Worm (Caenorhabditis elegans): ENCODE results near the gene Y75B8A.19.

Gene Y75B8A.19

DNA sequence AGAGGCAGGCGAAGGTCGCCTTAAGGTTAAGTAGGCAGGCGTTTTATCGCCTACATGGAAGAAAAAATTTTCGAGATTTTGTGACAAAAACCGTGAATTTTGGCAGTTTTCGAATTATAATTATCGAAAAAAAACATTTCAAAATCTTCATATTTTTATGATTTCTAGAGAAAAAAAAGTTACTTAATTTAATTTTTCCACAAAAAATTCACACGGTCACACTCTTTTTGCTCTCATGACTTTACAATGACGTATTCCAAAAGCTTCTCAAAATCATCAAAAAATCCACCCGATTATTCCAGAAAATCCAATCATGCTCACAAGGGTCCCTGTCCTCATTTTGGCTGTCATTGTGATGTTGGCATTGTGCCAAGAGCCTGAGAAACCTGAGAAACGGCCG, 40.3 kb upstream of the Y75B8A.19 start, which contains the start of gene lury-1:
TSS of gene lury-1 (plus strand) at position 301 of the 400 bp plus-strand sequence.
- no peak for TF ChIP-seq nhr-11 (tag; optimal IDR thresholded peaks at IDR 0.05)
- TF ChIP-seq snpc-4 (tag; optimal IDR thresholded peaks at IDR 0.05), result no peak
- no peak for TF ChIP-seq ZK546.5 (tag; optimal IDR thresholded peaks at IDR 0.05)
- no peak for TF ChIP-seq nhr-12 (tag; optimal IDR thresholded peaks at IDR 0.05)
- no peak for TF ChIP-seq ama-1 (optimal IDR thresholded peaks at IDR 0.05)
- no peak for TF ChIP-seq lin-13 (GFP tag; optimal IDR thresholded peaks at IDR 0.05)
- TF ChIP-seq nhr-6 (tag; optimal IDR thresholded peaks at IDR 0.05), result no peak
- no peak for TF ChIP-seq sem-4 (tag; optimal IDR thresholded peaks at IDR 0.05)
- TF ChIP-seq nhr-237 (tag; optimal IDR thresholded peaks at IDR 0.05), result no peak
- no peak for TF ChIP-seq sma-9 (GFP tag; optimal IDR thresholded peaks at IDR 0.05)
- no peak for TF ChIP-seq sma-9 (tag; optimal IDR thresholded peaks at IDR 0.05)
- TF ChIP-seq sma-3 (GFP tag; optimal IDR thresholded peaks at IDR 0.05), result no peak
- no peak for TF ChIP-seq mdl-1 (tag; optimal IDR thresholded peaks at IDR 0.05)
- TF ChIP-seq egl-27 (tag; optimal IDR thresholded peaks at IDR 0.05), result no peak

DNA sequence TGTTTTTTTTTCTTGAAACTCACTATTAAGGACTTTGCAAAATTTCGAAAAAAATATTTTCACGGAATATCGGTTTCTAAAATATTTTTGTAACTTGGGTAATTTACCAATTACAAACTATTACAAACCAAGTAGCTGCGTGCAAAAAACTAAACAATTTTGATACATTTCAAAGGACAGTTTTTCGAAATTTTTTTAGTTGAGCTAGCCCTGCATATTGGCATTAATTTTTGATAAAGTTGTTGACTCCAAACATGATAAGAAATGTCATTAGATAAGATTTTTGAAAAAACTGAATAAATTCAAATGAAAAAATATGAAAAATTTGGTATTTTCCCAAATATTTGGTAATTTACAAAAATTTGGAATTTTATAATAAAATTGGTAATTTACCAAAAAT, 38.2 kb upstream of the Y75B8A.19 start:
- TF ChIP-seq ztf-11 (tag; optimal IDR thresholded peaks at IDR 0.05) (no peak), nhr-10 (tag; optimal IDR thresholded peaks at IDR 0.05) (no peak), lin-11 (tag; optimal IDR thresholded peaks at IDR 0.05) (no peak), elt-1 (tag; optimal IDR thresholded peaks at IDR 0.05) (no peak), mbf-1 (tag; optimal IDR thresholded peaks at IDR 0.05) (no peak), mdl-1 (tag; optimal IDR thresholded peaks at IDR 0.05) (no peak), Y55F3AM.14 (GFP tag; optimal IDR thresholded peaks at IDR 0.05) (no peak), ceh-82 (tag; optimal IDR thresholded peaks at IDR 0.05) (no peak), ZK546.5 (tag; optimal IDR thresholded peaks at IDR 0.05) (no peak), nhr-21 (tag; optimal IDR thresholded peaks at IDR 0.05) (no peak), dmd-4 (tag; optimal IDR thresholded peaks at IDR 0.05) (no peak), skn-1 (tag; optimal IDR thresholded peaks at IDR 0.05) (no peak), fos-1 (tag; optimal IDR thresholded peaks at IDR 0.05) (no peak), crh-2 (tag; optimal IDR thresholded peaks at IDR 0.05) (no peak)

DNA sequence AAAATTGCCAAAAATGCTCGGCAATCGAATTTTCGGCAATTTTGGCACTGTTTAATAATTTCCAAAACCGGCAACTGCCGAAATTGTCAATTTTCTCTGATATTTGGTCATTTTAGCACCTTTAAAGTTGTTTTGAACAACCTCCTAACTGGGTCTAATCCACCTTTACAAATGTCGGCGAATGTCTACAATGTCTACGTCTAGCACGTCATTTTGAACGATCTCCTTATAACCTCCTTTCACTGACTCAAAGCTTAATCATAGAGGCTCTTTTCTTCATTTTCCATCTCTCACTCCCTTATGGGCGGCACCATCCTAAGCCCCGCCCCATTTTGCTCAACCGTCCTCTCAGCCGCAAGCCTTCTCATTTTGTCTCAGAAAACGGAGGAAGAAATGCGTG, 32.2 kb upstream of the Y75B8A.19 start, which contains the start of gene Y75B8A.44:
TSS of gene Y75B8A.44 (plus strand) at position 301 of the 400 bp plus-strand sequence.
- no peak for TF ChIP-seq mab-5 (tag; optimal IDR thresholded peaks at IDR 0.05)

DNA sequence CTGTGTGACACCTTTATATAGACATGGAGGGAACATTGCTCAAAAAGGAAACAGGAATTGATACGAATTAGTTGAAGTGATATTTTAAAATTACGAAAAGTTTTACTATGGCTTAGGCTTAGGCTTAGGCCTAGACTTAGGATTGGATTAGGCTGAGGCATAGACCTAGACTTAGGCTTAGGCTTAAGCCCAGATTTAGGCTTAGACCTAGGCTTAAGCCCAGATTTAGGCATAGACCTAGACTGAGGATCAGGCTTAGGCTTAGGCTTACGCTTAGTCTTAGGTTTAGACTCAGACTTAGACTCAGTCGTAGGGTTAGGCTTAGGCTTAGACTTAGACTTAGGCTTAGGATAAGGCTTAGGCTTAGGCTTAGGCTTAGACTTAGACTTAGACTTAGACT, 30.4 kb upstream of the Y75B8A.19 start:
- no peak for TF ChIP-seq aly-2 (tag; optimal IDR thresholded peaks at IDR 0.05)
- TF ChIP-seq nhr-11 (tag; optimal IDR thresholded peaks at IDR 0.05), result no peak
- TF ChIP-seq mbf-1 (tag; optimal IDR thresholded peaks at IDR 0.05), result no peak
- TF ChIP-seq elt-1 (tag; optimal IDR thresholded peaks at IDR 0.05), result no peak
- TF ChIP-seq blmp-1 (tag; optimal IDR thresholded peaks at IDR 0.05; ENCODE audit: insufficient read depth), result no peak
- TF ChIP-seq lin-13 (GFP tag; optimal IDR thresholded peaks at IDR 0.05), result no peak
- no peak for TF ChIP-seq unc-55 (GFP tag; optimal IDR thresholded peaks at IDR 0.05)
- TF ChIP-seq gmeb-1 (tag; optimal IDR thresholded peaks at IDR 0.05), result no peak
- TF ChIP-seq sma-3 (GFP tag; optimal IDR thresholded peaks at IDR 0.05), result no peak
- no peak for TF ChIP-seq alr-1 (tag; optimal IDR thresholded peaks at IDR 0.05)
- no peak for TF ChIP-seq zag-1 (tag; optimal IDR thresholded peaks at IDR 0.05)
- TF ChIP-seq lin-11 (tag; optimal IDR thresholded peaks at IDR 0.05), result no peak
- no peak for TF ChIP-seq nhr-12 (tag; optimal IDR thresholded peaks at IDR 0.05)
- TF ChIP-seq elt-3 (tag; optimal IDR thresholded peaks at IDR 0.05), result no peak
- TF ChIP-seq ama-1 (optimal IDR thresholded peaks at IDR 0.05), result no peak
- no peak for TF ChIP-seq ztf-11 (tag; optimal IDR thresholded peaks at IDR 0.05)

DNA sequence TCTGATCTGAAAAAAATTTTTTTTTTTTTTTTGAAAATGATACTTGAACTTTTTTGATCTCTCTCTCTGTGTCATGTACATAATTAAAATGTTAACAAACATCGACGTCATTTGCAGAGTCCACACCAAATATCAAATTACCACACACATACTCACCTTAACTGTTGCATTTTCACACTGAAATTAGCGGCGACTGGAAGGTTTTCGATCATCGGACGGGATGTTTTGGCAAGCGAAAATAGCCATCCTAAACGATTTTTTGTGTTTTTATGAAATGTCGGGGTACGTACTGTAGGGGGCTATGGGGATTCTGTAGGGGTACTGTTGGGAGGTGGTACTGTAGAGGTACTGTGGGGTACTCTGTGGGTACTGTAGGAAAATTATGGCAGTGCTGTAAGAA, 28.3 kb upstream of the Y75B8A.19 start:
- TF ChIP-seq C34F6.9 (tag; optimal IDR thresholded peaks at IDR 0.05) (no peak), ceh-16 (tag; optimal IDR thresholded peaks at IDR 0.05) (no peak), ztf-1 (GFP tag; conservative IDR thresholded peaks at IDR 0.05) (no peak), snpc-4 (tag; optimal IDR thresholded peaks at IDR 0.05) (no peak)

Measured in whole organism, L2 larva.